Fruit fly (Drosophila melanogaster): ENCODE results near the gene CG4318.

- TF ChIP-seq CG16813 (GFP tag; IDR thresholded peaks at IDR 0.05; ENCODE audit: partially characterized antibody) (no peak), Xbp1 (GFP tag; optimal IDR thresholded peaks at IDR 0.05) (no peak), CG6765 (GFP tag; optimal IDR thresholded peaks at IDR 0.05) (no peak), BEAF-32 (GFP tag; optimal IDR thresholded peaks at IDR 0.05) (peak; percentile 52), Hr3 (GFP tag; optimal IDR thresholded peaks at IDR 0.05) (no peak), Dll (GFP tag; IDR thresholded peaks at IDR 0.05; ENCODE audit: partially characterized antibody) (peak; percentile 66; the same call in 3 of the 4 replicates), CG3847 (GFP tag; IDR thresholded peaks at IDR 0.05) (no peak), CG31224 (GFP tag; IDR thresholded peaks at IDR 0.05) (no peak), nerfin-2 (GFP tag; IDR thresholded peaks at IDR 0.05; ENCODE audit: partially characterized antibody) (no peak), lbe (GFP tag; optimal IDR thresholded peaks at IDR 0.05) (no peak), cg (GFP tag; optimal IDR thresholded peaks at IDR 0.05) (no peak)
Observed at dm6 chrX:13194249-13194648, 39.5 kb upstream of the CG4318 start, which contains the start of gene Coq5.
